Fruit fly (Drosophila melanogaster) S2 (cell line): ENCODE data around the gene mRpL51.

Experiments
- CG8478 ChIP-seq: fragments of >200 bp; optimal IDR thresholded peaks from 2 replicates; lab custom pipeline; 2018
- CTCF ChIP-seq, 2 experiments: fragments of >200 bp; optimal IDR thresholded peaks; 2 replicates each; lab custom pipeline; 2018

- TF ChIP-seq CTCF (optimal IDR thresholded peaks at IDR 0.05; lab: Kevin White, UChicago) (no peak), CG8478 (lab: Kevin White, UChicago) (no peak)
Observed at dm6 chr2L:8552472-8552871, 35.3 kb upstream of the mRpL51 start.
